Fruit fly (Drosophila melanogaster) whole organism, embryonic: ENCODE measurements around the gene mld.
A peak's percentile ranks its signal among the peaks of the same experiment; 100 is the strongest.

Experiments
- Asciz ChIP-seq: fragments of 200-800 bp; sonication (Bioruptor generic); optimal IDR thresholded peaks from 2 replicates; lab custom pipeline; 2017; ENCODE audit warnings: missing biosample characterization, mild to moderate bottlenecking, missing genetic modification characterization, missing genetic modification reagents
- BEAF-32 ChIP-seq: fragments of 200-800 bp; sonication (Bioruptor generic); optimal IDR thresholded peaks from 3 replicates; lab custom pipeline; 2017; ENCODE audit warnings: missing biosample characterization, missing genetic modification characterization, mild to moderate bottlenecking, moderate library complexity, missing genetic modification reagents
- Bgb ChIP-seq: fragments of 200-800 bp; sonication (Bioruptor generic); IDR thresholded peaks from 2 replicates; pipeline ENCODE4 v1.3.6; 2022; ENCODE audit warnings: missing biosample characterization, missing genetic modification characterization; ENCODE audit not compliant: partially characterized antibody
- CG10274 ChIP-seq: fragments of 200-800 bp; sonication (Bioruptor generic); optimal IDR thresholded peaks from 3 replicates; lab custom pipeline; 2017; ENCODE audit warnings: missing biosample characterization, mild to moderate bottlenecking, missing genetic modification characterization
- CG10321 ChIP-seq: fragments of 200-800 bp; sonication (Bioruptor generic); IDR thresholded peaks from 2 replicates; pipeline ENCODE4 v1.3.6; 2022; ENCODE audit warnings: missing biosample characterization, missing genetic modification characterization
- CG10431 ChIP-seq: fragments of 200-800 bp; sonication (Bioruptor generic); optimal IDR thresholded peaks from 3 replicates; lab custom pipeline; 2018; ENCODE audit warnings: missing biosample characterization, mild to moderate bottlenecking, missing genetic modification characterization
- CG11456 ChIP-seq: fragments of 200-800 bp; sonication (Bioruptor generic); IDR thresholded peaks from 3 replicates; pipeline ENCODE4 v1.3.6; 2022; ENCODE audit warnings: missing biosample characterization, missing genetic modification characterization
- CG1529 ChIP-seq: fragments of 200-800 bp; sonication (Bioruptor generic); optimal IDR thresholded peaks from 3 replicates; lab custom pipeline; 2018; ENCODE audit warnings: missing biosample characterization, missing genetic modification characterization
- CG17802 ChIP-seq: fragments of 200-800 bp; sonication (Bioruptor generic); optimal IDR thresholded peaks from 2 replicates; lab custom pipeline; 2018; ENCODE audit warnings: missing biosample characterization, mild to moderate bottlenecking, missing genetic modification characterization, moderate library complexity
- CG17829 ChIP-seq: fragments of 200-800 bp; optimal IDR thresholded peaks from 2 replicates; lab custom pipeline; 2019; ENCODE audit warnings: missing biosample characterization, mild to moderate bottlenecking, missing genetic modification characterization, moderate library complexity
- CG1792 ChIP-seq: fragments of 200-800 bp; sonication (Bioruptor generic); optimal IDR thresholded peaks from 2 replicates; lab custom pipeline; 2016; ENCODE audit warnings: missing biosample characterization, missing genetic modification characterization
- CG2712 ChIP-seq: fragments of 200-800 bp; optimal IDR thresholded peaks from 3 replicates; lab custom pipeline; 2019; ENCODE audit warnings: missing biosample characterization, mild to moderate bottlenecking, missing genetic modification characterization, moderate library complexity
- CG31441 ChIP-seq: fragments of 200-800 bp; sonication (Bioruptor generic); IDR thresholded peaks from 2 replicates; pipeline ENCODE4 v1.3.6; 2022; ENCODE audit warnings: missing biosample characterization, missing genetic modification characterization
- CG34422 ChIP-seq: fragments of 200-800 bp; sonication (Bioruptor generic); IDR thresholded peaks from 3 replicates; pipeline ENCODE4 v1.3.6; 2022; ENCODE audit warnings: missing biosample characterization, missing genetic modification characterization
- CG4854 ChIP-seq: fragments of 200-800 bp; sonication (Bioruptor generic); optimal IDR thresholded peaks from 2 replicates; lab custom pipeline; 2016; ENCODE audit warnings: missing biosample characterization, missing genetic modification characterization, inconsistent platforms
- CG5245 ChIP-seq: fragments of 200-800 bp; sonication (Bioruptor generic); optimal IDR thresholded peaks from 3 replicates; lab custom pipeline; 2016; ENCODE audit warnings: missing biosample characterization, missing genetic modification characterization
- CG6813 ChIP-seq: fragments of 200-800 bp; sonication (Bioruptor generic); optimal IDR thresholded peaks from 2 replicates; lab custom pipeline; 2017; ENCODE audit warnings: missing biosample characterization, missing genetic modification characterization, mild to moderate bottlenecking, moderate library complexity, missing genetic modification reagents
- CG8089 ChIP-seq: fragments of 200-800 bp; sonication (Bioruptor generic); optimal IDR thresholded peaks from 3 replicates; lab custom pipeline; 2016; ENCODE audit warnings: missing biosample characterization, missing genetic modification characterization
- CG8281 ChIP-seq: fragments of 200-800 bp; sonication (Bioruptor generic); optimal IDR thresholded peaks from 2 replicates; lab custom pipeline; 2018; ENCODE audit warnings: missing biosample characterization, mild to moderate bottlenecking, missing genetic modification characterization, moderate library complexity
- CG8388 ChIP-seq: fragments of 200-800 bp; sonication (Bioruptor generic); optimal IDR thresholded peaks from 2 replicates; lab custom pipeline; 2019; ENCODE audit warnings: missing biosample characterization, mild to moderate bottlenecking, missing genetic modification characterization, moderate library complexity
- CG8924 ChIP-seq: fragments of 200-800 bp; optimal IDR thresholded peaks from 3 replicates; lab custom pipeline; 2019; ENCODE audit warnings: missing biosample characterization, mild to moderate bottlenecking, missing genetic modification characterization, moderate library complexity
- Chrac-16 ChIP-seq: fragments of 200-800 bp; sonication (Bioruptor generic); optimal IDR thresholded peaks from 3 replicates; lab custom pipeline; 2016; ENCODE audit warnings: missing biosample characterization, missing genetic modification characterization
- Dfd ChIP-seq, 2 experiments: fragments of >200 bp; optimal IDR thresholded peaks; 2 replicates each; lab custom pipeline; 2017; ENCODE audit warnings: missing biosample characterization in 2 of 2, missing genetic modification characterization in 2 of 2
- Doc2 ChIP-seq: fragments of 200-800 bp; sonication (Bioruptor generic); IDR thresholded peaks from 2 replicates; pipeline ENCODE4 v1.3.6; 2022; ENCODE audit warnings: missing biosample characterization, missing genetic modification characterization
- E2f2 ChIP-seq: fragments of 200-800 bp; sonication (Bioruptor generic); IDR thresholded peaks from 2 replicates; pipeline ENCODE4 v1.3.6; 2022; ENCODE audit warnings: missing biosample characterization, missing genetic modification characterization
- Eip74EF ChIP-seq, 2 experiments: fragments of 200-800 bp in 1 of 2; fragments of >200 bp in 1 of 2; sonication (Bioruptor generic) in 1 of 2; optimal IDR thresholded peaks; 2 replicates each; lab custom pipeline; 2017 to 2019; ENCODE audit warnings: missing biosample characterization in 2 of 2, missing genetic modification characterization in 2 of 2, mild to moderate bottlenecking in 1 of 2, moderate library complexity in 1 of 2
- Fer1 ChIP-seq: fragments of 200-800 bp; sonication (Bioruptor generic); optimal IDR thresholded peaks from 2 replicates; lab custom pipeline; 2017; ENCODE audit warnings: missing biosample characterization, mild to moderate bottlenecking, missing genetic modification characterization
- Jarid2 ChIP-seq: fragments of 200-800 bp; sonication (Bioruptor generic); optimal IDR thresholded peaks from 3 replicates; lab custom pipeline; 2017; ENCODE audit warnings: mild to moderate bottlenecking, missing biosample characterization, missing genetic modification reagents, missing genetic modification characterization
- Nf-YC ChIP-seq: fragments of 200-800 bp; optimal IDR thresholded peaks from 3 replicates; lab custom pipeline; 2019; ENCODE audit warnings: missing biosample characterization, mild to moderate bottlenecking, missing genetic modification characterization, moderate library complexity
- Oaz ChIP-seq: fragments of 200-800 bp; sonication (Bioruptor generic); IDR thresholded peaks from 2 replicates; pipeline ENCODE4 v1.3.6; 2022; ENCODE audit warnings: missing biosample characterization, missing genetic modification characterization
- Usf ChIP-seq: fragments of 200-800 bp; sonication (Bioruptor generic); optimal IDR thresholded peaks from 2 replicates; lab custom pipeline; 2017; ENCODE audit warnings: missing genotype, missing biosample characterization, missing genetic modification characterization
- ase ChIP-seq: fragments of 200-800 bp; sonication (Bioruptor generic); IDR thresholded peaks from 3 replicates; pipeline ENCODE4 v1.3.6; 2022; ENCODE audit warnings: missing biosample characterization, missing genetic modification characterization
- br ChIP-seq: fragments of >200 bp; optimal IDR thresholded peaks from 2 replicates; lab custom pipeline; 2017
- btn ChIP-seq: fragments of 200-800 bp; sonication (Bioruptor generic); optimal IDR thresholded peaks from 2 replicates; lab custom pipeline; 2016; ENCODE audit warnings: missing biosample characterization, missing genetic modification characterization
- cad ChIP-seq: fragments of >200 bp; optimal IDR thresholded peaks from 2 replicates; lab custom pipeline; 2017; ENCODE audit warnings: missing biosample characterization, missing genetic modification characterization
- cato ChIP-seq: fragments of 200-800 bp; sonication (Bioruptor generic); optimal IDR thresholded peaks from 2 replicates; lab custom pipeline; 2016; ENCODE audit warnings: missing biosample characterization, missing genetic modification characterization, borderline replicate concordance
- emc ChIP-seq: fragments of 200-800 bp; sonication (Bioruptor generic); optimal IDR thresholded peaks from 2 replicates; lab custom pipeline; 2016; ENCODE audit warnings: missing biosample characterization, missing genetic modification characterization
- fru ChIP-seq: fragments of >200 bp; optimal IDR thresholded peaks from 2 replicates; lab custom pipeline; 2017
- gt ChIP-seq: fragments of 200-800 bp; sonication (Bioruptor generic); IDR thresholded peaks from 2 replicates; pipeline ENCODE4 v1.3.6; 2022; ENCODE audit warnings: missing biosample characterization, missing genetic modification characterization
- insv ChIP-seq, 2 experiments: fragments of 200-800 bp; sonication (Bioruptor generic); optimal IDR thresholded peaks; 3 replicates each; lab custom pipeline; 2016 to 2018; ENCODE audit warnings: missing biosample characterization in 2 of 2, missing genetic modification characterization in 2 of 2
- jumu ChIP-seq: fragments of 200-800 bp; sonication (Bioruptor generic); optimal IDR thresholded peaks from 3 replicates; lab custom pipeline; 2016; ENCODE audit warnings: missing biosample characterization, missing genetic modification characterization
- ken ChIP-seq: fragments of 200-800 bp; sonication (Bioruptor generic); IDR thresholded peaks from 3 replicates; pipeline ENCODE4 v1.3.6; 2022; ENCODE audit warnings: missing biosample characterization, missing genetic modification characterization
- lab ChIP-seq: fragments of 200-800 bp; sonication (Bioruptor generic); optimal IDR thresholded peaks from 3 replicates; lab custom pipeline; 2017; ENCODE audit warnings: missing biosample characterization, missing genetic modification characterization, mild to moderate bottlenecking, moderate library complexity, missing genetic modification reagents
- maf-S ChIP-seq: fragments of 200-800 bp; sonication (Bioruptor generic); optimal IDR thresholded peaks from 2 replicates; lab custom pipeline; 2016; ENCODE audit warnings: missing biosample characterization, missing genetic modification characterization
- mld ChIP-seq: fragments of 200-800 bp; sonication (Bioruptor generic); IDR thresholded peaks from 3 replicates; pipeline ENCODE4 v1.3.6; 2022; ENCODE audit warnings: missing biosample characterization, missing genetic modification characterization; ENCODE audit not compliant: partially characterized antibody
- salm ChIP-seq: fragments of 200-800 bp; sonication (Bioruptor generic); optimal IDR thresholded peaks from 2 replicates; lab custom pipeline; 2018; ENCODE audit warnings: missing biosample characterization, mild to moderate bottlenecking, missing genetic modification characterization
- schlank ChIP-seq: fragments of 200-800 bp; sonication (Bioruptor generic); optimal IDR thresholded peaks from 2 replicates; lab custom pipeline; 2018; ENCODE audit warnings: missing biosample characterization, mild to moderate bottlenecking, missing genetic modification characterization
- sd ChIP-seq: fragments of 200-800 bp; sonication (Bioruptor generic); optimal IDR thresholded peaks from 3 replicates; lab custom pipeline; 2018; ENCODE audit warnings: missing biosample characterization, mild to moderate bottlenecking, missing genetic modification characterization, moderate library complexity
- seq ChIP-seq: fragments of 200-800 bp; sonication (Bioruptor generic); IDR thresholded peaks from 2 replicates; pipeline ENCODE4 v1.3.6; 2022; ENCODE audit warnings: missing biosample characterization, missing genetic modification characterization
- slbo ChIP-seq: fragments of 200-800 bp; sonication (Bioruptor generic); IDR thresholded peaks from 2 replicates; pipeline ENCODE4 v1.3.6; 2022; ENCODE audit warnings: missing biosample characterization, missing genetic modification characterization
- sna ChIP-seq: fragments of 200-800 bp; sonication (Bioruptor generic); IDR thresholded peaks from 2 replicates; pipeline ENCODE4 v1.3.6; 2022; ENCODE audit warnings: missing biosample characterization, missing genetic modification characterization; ENCODE audit not compliant: partially characterized antibody
- tgo ChIP-seq: fragments of 200-800 bp; sonication (Bioruptor generic); IDR thresholded peaks from 3 replicates; pipeline ENCODE4 v1.3.6; 2022; ENCODE audit warnings: missing biosample characterization, missing genetic modification characterization

mld gene

dm6 chr3R:24626003-24626486, 40.6 kb downstream of the mld start (continued):
- TF ChIP-seq ken: no peak
- no peak for TF ChIP-seq btn
- TF ChIP-seq Doc2 (GFP tag; lab: Robert Waterston, UW): no peak
- 0 out of 3 replicates have a peak, but pooled peaks have one; percentile 31 for TF ChIP-seq tgo (GFP tag; lab: Robert Waterston, UW)
- TF ChIP-seq emc (GFP tag; lab: Kevin White, UChicago): no peak
- TF ChIP-seq Jarid2 (GFP tag; lab: Kevin White, UChicago): no peak
- TF ChIP-seq CG31441 (GFP tag; lab: Robert Waterston, UW): no peak
- no peak for TF ChIP-seq cato (GFP tag; lab: Kevin White, UChicago)
- no peak for TF ChIP-seq CG17829 (tag; lab: Kevin White, UChicago)
- no peak for TF ChIP-seq BEAF-32 (GFP tag; lab: Kevin White, UChicago)
- TF ChIP-seq jumu (GFP tag; lab: Kevin White, UChicago): no peak
- no peak for TF ChIP-seq CG17802 (tag; lab: Kevin White, UChicago)
- no peak for TF ChIP-seq cad (GFP tag; lab: Kevin White, UChicago)
- TF ChIP-seq salm: no peak
- peak; percentile 26 for TF ChIP-seq Fer1 (GFP tag; lab: Kevin White, UChicago)
- TF ChIP-seq slbo: peak; percentile 53
- TF ChIP-seq CG10431: no peak
- TF ChIP-seq fru (lab: Kevin White, UChicago): no peak
- peak; percentile 61 for TF ChIP-seq lab (GFP tag; lab: Kevin White, UChicago)
- TF ChIP-seq mld (GFP tag; lab: Robert Waterston, UW): no peak
- TF ChIP-seq CG4854 (GFP tag; lab: Kevin White, UChicago): no peak
- peak; percentile 44; the same call in 1 of the 2 replicates for TF ChIP-seq Oaz
- no peak for TF ChIP-seq gt
- TF ChIP-seq sd (tag; lab: Kevin White, UChicago): peak; percentile 87
- no peak for TF ChIP-seq Chrac-16
- TF ChIP-seq CG1792: no peak
- TF ChIP-seq E2f2 (GFP tag; lab: Robert Waterston, UW): no peak
- no peak for TF ChIP-seq Nf-YC (tag; lab: Kevin White, UChicago)
- no peak for TF ChIP-seq sna (GFP tag; lab: Robert Waterston, UW)
- no peak for TF ChIP-seq Usf (GFP tag; lab: Kevin White, UChicago)
- no peak for TF ChIP-seq CG34422
- no peak for TF ChIP-seq ase (GFP tag; lab: Robert Waterston, UW)
- TF ChIP-seq seq: peak; percentile 52; the same call in 1 of the 2 replicates
- peak; percentile 21 for TF ChIP-seq CG2712 (tag; lab: Kevin White, UChicago)
- peak; percentile 53 for TF ChIP-seq maf-S (GFP tag; lab: Kevin White, UChicago)
- peak; percentile 40 for TF ChIP-seq CG8388 (GFP tag; lab: Kevin White, UChicago)
- TF ChIP-seq br: no peak
- TF ChIP-seq CG10274: peak; percentile 88
- no peak for TF ChIP-seq CG5245 (GFP tag; lab: Kevin White, UChicago)
- TF ChIP-seq Asciz (GFP tag; lab: Kevin White, UChicago): no peak
- no peak for TF ChIP-seq insv (GFP tag; optimal IDR thresholded peaks at IDR 0.05; lab: Kevin White, UChicago)
- no peak for TF ChIP-seq Bgb
- no peak for TF ChIP-seq CG1529 (GFP tag; lab: Kevin White, UChicago)
- TF ChIP-seq schlank (tag; lab: Kevin White, UChicago): no peak
- TF ChIP-seq CG8924 (tag; lab: Kevin White, UChicago): peak; percentile 24
- TF ChIP-seq CG10321 (GFP tag; lab: Robert Waterston, UW): no peak
- TF ChIP-seq Dfd (GFP tag; optimal IDR thresholded peaks at IDR 0.05; lab: Kevin White, UChicago): no peak
- TF ChIP-seq CG8089 (GFP tag; lab: Kevin White, UChicago): peak; percentile 14
- no peak for TF ChIP-seq CG6813 (GFP tag; lab: Kevin White, UChicago)
- TF ChIP-seq CG8281: peak; percentile 5
- no peak for TF ChIP-seq Eip74EF (GFP tag; optimal IDR thresholded peaks at IDR 0.05; lab: Kevin White, UChicago)
- TF ChIP-seq CG11456: no peak
